Fruit fly (Drosophila melanogaster) whole organism, wandering third instar larva: ENCODE results near the gene Akh.

Experiments
- Dif ChIP-seq: fragments of 200-275, 200-300 bp; sonication (Bioruptor generic); optimal IDR thresholded peaks from 2 replicates; lab custom pipeline; 2018; ENCODE audit warnings: missing biosample characterization, missing genetic modification characterization; ENCODE audit not compliant: partially characterized antibody
- psq ChIP-seq: fragments of 200-800 bp; sonication (Bioruptor generic); optimal IDR thresholded peaks from 3 replicates; lab custom pipeline; 2017; ENCODE audit warnings: missing biosample characterization, mild to moderate bottlenecking, missing genetic modification characterization, moderate library complexity

DNA sequence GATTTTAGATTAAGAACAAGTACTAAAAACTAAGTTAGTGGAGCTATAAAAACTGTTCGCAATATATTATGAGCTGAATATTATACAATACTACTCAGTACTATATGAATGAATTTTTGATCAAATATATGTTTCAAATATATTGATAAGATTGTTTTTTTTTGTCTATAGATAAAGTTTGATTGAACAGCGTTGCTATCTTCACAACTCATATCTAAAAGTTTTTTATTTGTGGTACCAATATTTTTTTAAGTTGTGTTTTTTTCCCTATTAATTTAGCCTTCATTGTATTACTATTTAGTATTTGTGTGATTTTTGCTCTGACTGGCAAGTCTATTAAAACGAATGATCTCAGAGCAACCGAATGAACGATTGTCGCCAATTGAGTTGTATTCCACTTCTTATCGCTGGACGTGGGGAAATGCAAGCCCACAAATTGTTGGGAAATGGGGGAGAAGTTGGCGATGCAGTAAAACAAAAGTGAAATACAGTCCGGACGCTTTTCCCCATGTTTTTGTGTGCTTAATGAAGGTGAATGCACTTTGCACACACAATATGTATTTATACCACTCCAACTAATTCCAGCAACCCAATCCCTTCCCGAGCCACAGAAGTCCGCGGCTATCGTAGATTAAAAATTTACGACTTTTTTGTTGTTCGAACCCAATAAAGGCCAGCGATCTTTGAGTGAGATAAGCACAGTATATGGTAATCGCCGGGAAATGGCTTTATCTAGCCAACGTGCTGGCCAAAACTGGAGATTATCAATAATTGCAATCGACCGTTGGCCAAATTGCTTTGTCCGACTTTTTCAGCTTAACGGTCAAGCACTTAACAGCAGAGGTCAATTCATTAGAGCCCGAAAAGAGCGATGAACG, 24.5 kb upstream of the Akh start:
- no peak for TF ChIP-seq Dif
- TF ChIP-seq psq (GFP tag; lab: Kevin White, UChicago) = no peak
